Fruit fly (Drosophila melanogaster) whole organism, embryonic: Measurements from ENCODE around the gene ninaB.
A peak's percentile ranks its signal among the peaks of the same experiment; 100 is the strongest.

ENCODE experiments used
- CG1792 ChIP-seq: fragments of 200-800 bp; sonication (Bioruptor generic); optimal IDR thresholded peaks from 2 replicates; lab custom pipeline; 2016; ENCODE audit warnings: missing biosample characterization, missing genetic modification characterization
- CG2889 ChIP-seq: fragments of 200-800 bp; sonication (Bioruptor generic); IDR thresholded peaks from 3 replicates; pipeline ENCODE4 v1.3.6; 2022; ENCODE audit warnings: missing biosample characterization, missing genetic modification characterization
- CG9876 ChIP-seq: fragments of 200-800 bp; sonication (Bioruptor generic); optimal IDR thresholded peaks from 2 replicates; lab custom pipeline; 2016; ENCODE audit warnings: missing biosample characterization, missing genetic modification characterization
- Chrac-16 ChIP-seq: fragments of 200-800 bp; sonication (Bioruptor generic); optimal IDR thresholded peaks from 3 replicates; lab custom pipeline; 2016; ENCODE audit warnings: missing biosample characterization, missing genetic modification characterization
- Med ChIP-seq: fragments of 200-800 bp; sonication (Bioruptor generic); peaks from one replicate; lab custom pipeline; 2016; ENCODE audit warnings: missing biosample characterization, missing genetic modification characterization, mild to moderate bottlenecking, inconsistent platforms, moderate library complexity
- Sin3A ChIP-seq: fragments of >200 bp; optimal IDR thresholded peaks from 2 replicates; lab custom pipeline; 2018
- gce ChIP-seq: fragments of 200-800 bp; sonication (Bioruptor generic); IDR thresholded peaks from 3 replicates; pipeline ENCODE4 v1.3.6; 2022; ENCODE audit warnings: missing biosample characterization, missing genetic modification characterization
- hbn ChIP-seq: fragments of 200-800 bp; sonication (Bioruptor generic); IDR thresholded peaks from 2 replicates; pipeline ENCODE4 v1.3.6; 2022; ENCODE audit warnings: missing biosample characterization, missing genetic modification characterization; ENCODE audit not compliant: partially characterized antibody
- stwl ChIP-seq: fragments of 200-800 bp; sonication (Bioruptor generic); optimal IDR thresholded peaks from 3 replicates; lab custom pipeline; 2018; ENCODE audit warnings: missing biosample characterization, mild to moderate bottlenecking, missing genetic modification characterization, moderate library complexity

- TF ChIP-seq CG2889 (GFP tag; lab: Robert Waterston, UW) = no peak
- TF ChIP-seq hbn (GFP tag; lab: Robert Waterston, UW) = no peak
- no peak for TF ChIP-seq stwl (tag; lab: Kevin White, UChicago)
- no peak for TF ChIP-seq CG9876 (GFP tag; lab: Kevin White, UChicago)
- no peak for TF ChIP-seq Chrac-16 (GFP tag; lab: Kevin White, UChicago)
- peak; percentile 95 for TF ChIP-seq Med (GFP tag; lab: Kevin White, UChicago)
- no peak for TF ChIP-seq gce
- no peak for TF ChIP-seq CG1792 (GFP tag; lab: Kevin White, UChicago)
- no peak for TF ChIP-seq Sin3A (lab: Kevin White, UChicago)
Observed at dm6 chr3R:13716827-13717226, 16.5 kb downstream of the ninaB start.
